Fruit fly (Drosophila melanogaster): ENCODE results near the gene Cht2.

dm6 chr3L:1754262-1754661 is 1.5 kb downstream of the Cht2 start:
- TF ChIP-seq achi (GFP tag; optimal IDR thresholded peaks at IDR 0.05) (no peak), CG4318 (GFP tag; optimal IDR thresholded peaks at IDR 0.05) (no peak), vri (GFP tag; optimal IDR thresholded peaks at IDR 0.05) (no peak), CG6808 (GFP tag; optimal IDR thresholded peaks at IDR 0.05) (no peak)

Data from whole organism, prepupa.